Worm (Caenorhabditis elegans) whole organism, L1 larva: ENCODE measurements around the gene vha-1.

ENCODE experiments used
- C04F5.9 ChIP-seq: sonication (generic microtip); optimal IDR thresholded peaks from 2 replicates; lab custom pipeline; 2016; ENCODE audit warnings: missing genetic modification characterization, missing compliant biosample characterization
- C16A3.4 ChIP-seq: fragments of 150-350 bp; optimal IDR thresholded peaks from 2 replicates; lab custom pipeline; 2014; ENCODE audit warnings: missing biosample characterization, missing genetic modification characterization
- C34B4.2 ChIP-seq: sonication (generic microtip); optimal IDR thresholded peaks from 2 replicates; lab custom pipeline; 2017; ENCODE audit warnings: mild to moderate bottlenecking, missing genetic modification characterization, missing compliant biosample characterization
- F16B12.6 ChIP-seq: fragments of 150-350 bp; optimal IDR thresholded peaks from 2 replicates; lab custom pipeline; 2014; ENCODE audit warnings: missing biosample characterization, missing genetic modification characterization
- Y116A8C.19 ChIP-seq: sonication (generic microtip); optimal IDR thresholded peaks from 2 replicates; lab custom pipeline; 2016; ENCODE audit warnings: missing compliant biosample characterization, missing genetic modification characterization, borderline replicate concordance
- aly-2 ChIP-seq: fragments of 150-350 bp; optimal IDR thresholded peaks from 2 replicates; lab custom pipeline; 2014; ENCODE audit warnings: missing biosample characterization, missing genetic modification characterization
- blmp-1 ChIP-seq: fragments of 150-350 bp; optimal IDR thresholded peaks from 2 replicates; lab custom pipeline; 2014; ENCODE audit warnings: missing biosample characterization, missing genetic modification characterization
- ceh-63 ChIP-seq: fragments of 200-800 bp; sonication (Bioruptor generic); optimal IDR thresholded peaks from 2 replicates; lab custom pipeline; 2018; ENCODE audit warnings: mild to moderate bottlenecking, missing genetic modification characterization, missing compliant biosample characterization
- ceh-8 ChIP-seq: fragments of 200-800 bp; sonication (Bioruptor generic); optimal IDR thresholded peaks from 2 replicates; lab custom pipeline; 2018; ENCODE audit warnings: mild to moderate bottlenecking, missing genetic modification characterization, moderate library complexity, missing compliant biosample characterization
- ceh-90 ChIP-seq: sonication (generic microtip); optimal IDR thresholded peaks from 2 replicates; lab custom pipeline; 2016; ENCODE audit warnings: missing genetic modification characterization, missing compliant biosample characterization
- ces-1 ChIP-seq: fragments of 150-350 bp; optimal IDR thresholded peaks from 2 replicates; lab custom pipeline; 2014; ENCODE audit warnings: missing biosample characterization, missing genetic modification reagents, missing genetic modification characterization
- dsc-1 ChIP-seq: sonication (generic microtip); optimal IDR thresholded peaks from 2 replicates; lab custom pipeline; 2016; ENCODE audit warnings: mild to moderate bottlenecking, missing genetic modification characterization, missing compliant biosample characterization
- efl-3 ChIP-seq: fragments of 200-800 bp; sonication (Bioruptor generic); optimal IDR thresholded peaks from 2 replicates; lab custom pipeline; 2018; ENCODE audit warnings: mild to moderate bottlenecking, missing genetic modification characterization, missing compliant biosample characterization
- egl-27 ChIP-seq, 2 experiments: fragments of 150-350 bp in 1 of 2; sonication (generic microtip); optimal IDR thresholded peaks; 3 replicates each; lab custom pipeline; 2017 to 2018; ENCODE audit warnings: missing biosample characterization in 2 of 2, missing genetic modification characterization in 2 of 2, missing genetic modification reagents in 2 of 2
- elt-2 ChIP-seq: sonication (generic microtip); optimal IDR thresholded peaks from 2 replicates; lab custom pipeline; 2016; ENCODE audit warnings: missing genetic modification characterization, mild to moderate bottlenecking, inconsistent platforms, missing compliant biosample characterization, missing genetic modification reagents
- ets-5 ChIP-seq: fragments of 200-800 bp; sonication (Bioruptor generic); IDR thresholded peaks from 2 replicates; pipeline ENCODE4 v1.3.6; 2022; ENCODE audit warnings: missing genetic modification characterization, missing compliant biosample characterization
- fkh-10 ChIP-seq: sonication (generic microtip); optimal IDR thresholded peaks from 2 replicates; lab custom pipeline; 2017; ENCODE audit warnings: missing biosample characterization, missing genetic modification reagents, missing genetic modification characterization
- fkh-4 ChIP-seq: sonication (generic microtip); optimal IDR thresholded peaks from 2 replicates; lab custom pipeline; 2016; ENCODE audit warnings: missing compliant biosample characterization, missing genetic modification characterization, borderline replicate concordance
- hlh-4 ChIP-seq: sonication (generic microtip); optimal IDR thresholded peaks from 2 replicates; lab custom pipeline; 2016; ENCODE audit warnings: mild to moderate bottlenecking, missing genetic modification characterization, missing compliant biosample characterization
- hpl-2 ChIP-seq: fragments of 150-350 bp; optimal IDR thresholded peaks from 2 replicates; lab custom pipeline; 2014; ENCODE audit warnings: missing biosample characterization, missing genetic modification reagents, missing genetic modification characterization
- irx-1 ChIP-seq: sonication (generic microtip); optimal IDR thresholded peaks from 2 replicates; lab custom pipeline; 2016; ENCODE audit warnings: missing genetic modification characterization, missing compliant biosample characterization
- jun-1 ChIP-seq: fragments of 150-350 bp; optimal IDR thresholded peaks from 2 replicates; lab custom pipeline; 2014; ENCODE audit warnings: missing biosample characterization, missing genetic modification reagents, missing genetic modification characterization
- lin-14 ChIP-seq: fragments of 200-800 bp; sonication (Bioruptor generic); optimal IDR thresholded peaks from 2 replicates; lab custom pipeline; 2018; ENCODE audit warnings: mild to moderate bottlenecking, missing genetic modification characterization, moderate library complexity, missing compliant biosample characterization
- lin-15B ChIP-seq: fragments of 150-350 bp; sonication (generic microtip); optimal IDR thresholded peaks from 3 replicates; lab custom pipeline; 2014; ENCODE audit warnings: missing biosample characterization, missing genetic modification characterization
- lin-35 ChIP-seq, 2 experiments: fragments of 150-350 bp; optimal IDR thresholded peaks; 2 replicates each; lab custom pipeline; 2014; ENCODE audit warnings: missing biosample characterization in 2 of 2, missing genetic modification characterization in 2 of 2, missing genetic modification reagents in 2 of 2
- lin-39 ChIP-seq: fragments of 150-350 bp; optimal IDR thresholded peaks from 2 replicates; lab custom pipeline; 2014; ENCODE audit warnings: missing biosample characterization, missing genetic modification reagents, missing genetic modification characterization
- lsy-2 ChIP-seq, 2 experiments: fragments of 150-350 bp; optimal IDR thresholded peaks; 2 replicates each; lab custom pipeline; 2014; ENCODE audit warnings: missing biosample characterization in 2 of 2, missing genetic modification characterization in 2 of 2
- mab-9 ChIP-seq: fragments of 200-800 bp; sonication (Bioruptor generic); IDR thresholded peaks from 2 replicates; pipeline ENCODE4 v1.3.6; 2022; ENCODE audit warnings: missing genetic modification reagents, missing genetic modification characterization, missing compliant biosample characterization
- mdl-1 ChIP-seq, 2 experiments: fragments of 150-350 bp; optimal IDR thresholded peaks; 2 replicates each; lab custom pipeline; 2014 to 2017; ENCODE audit warnings: missing biosample characterization in 2 of 2, missing genetic modification characterization in 2 of 2, inconsistent platforms in 1 of 2
- mef-2 ChIP-seq: fragments of 150-350 bp; optimal IDR thresholded peaks from 2 replicates; lab custom pipeline; 2014; ENCODE audit warnings: missing biosample characterization, missing genetic modification characterization
- nhr-12 ChIP-seq: sonication (generic microtip); optimal IDR thresholded peaks from 2 replicates; lab custom pipeline; 2017; ENCODE audit warnings: missing biosample characterization, missing genetic modification characterization
- nhr-19 ChIP-seq: fragments of 200-800 bp; sonication (Bioruptor generic); conservative IDR thresholded peaks from 2 replicates; pipeline ENCODE4 v1.3.6; 2022; ENCODE audit warnings: missing genetic modification characterization, missing compliant biosample characterization
- nhr-20 ChIP-seq: sonication (generic microtip); optimal IDR thresholded peaks from 2 replicates; lab custom pipeline; 2016; ENCODE audit warnings: mild to moderate bottlenecking, missing genetic modification characterization, missing compliant biosample characterization
- nhr-237 ChIP-seq: fragments of 150-350 bp; optimal IDR thresholded peaks from 2 replicates; lab custom pipeline; 2014; ENCODE audit warnings: missing biosample characterization, missing genetic modification characterization
- nhr-28 ChIP-seq: fragments of 150-350 bp; optimal IDR thresholded peaks from 2 replicates; lab custom pipeline; 2014; ENCODE audit warnings: missing biosample characterization, missing genetic modification characterization
- nhr-47 ChIP-seq: sonication (generic microtip); optimal IDR thresholded peaks from 2 replicates; lab custom pipeline; 2016; ENCODE audit warnings: mild to moderate bottlenecking, missing genetic modification characterization, moderate library complexity, missing compliant biosample characterization
- nhr-71 ChIP-seq: sonication (generic microtip); optimal IDR thresholded peaks from 2 replicates; lab custom pipeline; 2016; ENCODE audit warnings: mild to moderate bottlenecking, missing genetic modification characterization, moderate library complexity, missing compliant biosample characterization
- nhr-77 ChIP-seq: fragments of 150-350 bp; optimal IDR thresholded peaks from 2 replicates; lab custom pipeline; 2014; ENCODE audit warnings: missing biosample characterization, missing genetic modification characterization
- nhr-85 ChIP-seq: sonication (generic microtip); peaks from one replicate; lab custom pipeline; 2016; ENCODE audit warnings: missing genetic modification characterization, inconsistent platforms, missing compliant biosample characterization
- nhr-90 ChIP-seq: sonication (generic microtip); optimal IDR thresholded peaks from 2 replicates; lab custom pipeline; 2016; ENCODE audit warnings: mild to moderate bottlenecking, missing genetic modification characterization, missing compliant biosample characterization; ENCODE audit not compliant: poor library complexity
- pax-3 ChIP-seq: fragments of 200-800 bp; sonication (Bioruptor generic); optimal IDR thresholded peaks from 2 replicates; lab custom pipeline; 2018; ENCODE audit warnings: mild to moderate bottlenecking, missing genetic modification characterization, moderate library complexity, missing compliant biosample characterization
- rnt-1 ChIP-seq: sonication (generic microtip); optimal IDR thresholded peaks from 2 replicates; lab custom pipeline; 2016; ENCODE audit warnings: mild to moderate bottlenecking, missing genetic modification characterization, moderate library complexity, missing compliant biosample characterization
- skn-1 ChIP-seq: fragments of 150-350 bp; optimal IDR thresholded peaks from 2 replicates; lab custom pipeline; 2014; ENCODE audit warnings: missing biosample characterization, missing genetic modification characterization
- sox-4 ChIP-seq: sonication (generic microtip); optimal IDR thresholded peaks from 2 replicates; lab custom pipeline; 2016; ENCODE audit warnings: missing genetic modification characterization, missing compliant biosample characterization
- sptf-1 ChIP-seq: fragments of 150-350 bp; optimal IDR thresholded peaks from 2 replicates; lab custom pipeline; 2014; ENCODE audit warnings: missing biosample characterization, missing genetic modification characterization
- tlp-1 ChIP-seq: fragments of 150-350 bp; optimal IDR thresholded peaks from 2 replicates; lab custom pipeline; 2014; ENCODE audit warnings: missing biosample characterization, missing genetic modification characterization
- unc-30 ChIP-seq: sonication (generic microtip); optimal IDR thresholded peaks from 2 replicates; lab custom pipeline; 2017; ENCODE audit warnings: missing biosample characterization, missing genetic modification characterization
- unc-62 ChIP-seq: fragments of 150-350 bp; optimal IDR thresholded peaks from 2 replicates; lab custom pipeline; 2014; ENCODE audit warnings: missing biosample characterization, missing genetic modification reagents, missing genetic modification characterization
- xbp-1 ChIP-seq: sonication (generic microtip); optimal IDR thresholded peaks from 2 replicates; lab custom pipeline; 2016; ENCODE audit warnings: missing genetic modification characterization, missing compliant biosample characterization
- zip-4 ChIP-seq: fragments of 200-800 bp; sonication (Bioruptor generic); optimal IDR thresholded peaks from 2 replicates; lab custom pipeline; 2018; ENCODE audit warnings: mild to moderate bottlenecking, missing genetic modification characterization, moderate library complexity, missing compliant biosample characterization
- ztf-11 ChIP-seq, 2 experiments: sonication (generic microtip); optimal IDR thresholded peaks; 2 replicates each; lab custom pipeline; 2016 to 2017; ENCODE audit warnings: missing genetic modification characterization in 2 of 2, missing biosample characterization in 1 of 2, missing compliant biosample characterization in 1 of 2

Gene vha-1

ce11 chrIII:9765465-9765900 lies 15.6 kb upstream of the vha-1 start (continued):
- TF ChIP-seq C34B4.2 (tag; lab: Kevin White, UChicago), result peak; percentile 43
- TF ChIP-seq lin-15B (tag; lab: Kevin White, UChicago), result peak; percentile 79
- TF ChIP-seq efl-3 (GFP tag; lab: Kevin White, UChicago), result peak; percentile 87
- TF ChIP-seq sox-4 (tag; lab: Kevin White, UChicago), result peak; percentile 92
- no peak for TF ChIP-seq Y116A8C.19
- peak; percentile 70 for TF ChIP-seq fkh-4 (tag; lab: Kevin White, UChicago)
- peak; percentile 96 for TF ChIP-seq irx-1 (tag; lab: Kevin White, UChicago)
- TF ChIP-seq ztf-11 (tag; optimal IDR thresholded peaks at IDR 0.05; lab: Kevin White, UChicago), result peak; percentile 36 to 97
- peak; percentile 99 for TF ChIP-seq nhr-47 (tag; lab: Kevin White, UChicago)
- peak; percentile 57 for TF ChIP-seq F16B12.6

ce11 chrIII:9766175-9766574 lies 14.9 kb upstream of the vha-1 start, which contains the start of gene cbp-1:
TSS of gene cbp-1 (plus strand) at chrIII:9766509.
- TF ChIP-seq nhr-90 (peak; percentile 38), mef-2 (no peak), egl-27 (tag; optimal IDR thresholded peaks at IDR 0.05; lab: Kevin White, UChicago) (no peak), unc-62 (GFP tag; lab: Kevin White, UChicago) (no peak), nhr-20 (peak; percentile 36), ceh-90 (tag; lab: Kevin White, UChicago) (no peak), ceh-8 (GFP tag; lab: Kevin White, UChicago) (no peak), nhr-77 (tag; lab: Kevin White, UChicago) (no peak), zip-4 (GFP tag; lab: Kevin White, UChicago) (no peak), hpl-2 (no peak), pax-3 (tag; lab: Kevin White, UChicago) (no peak), nhr-237 (tag; lab: Kevin White, UChicago) (no peak), lin-35 (GFP tag; optimal IDR thresholded peaks at IDR 0.05; lab: Kevin White, UChicago) (peak; percentile 14 to 26), aly-2 (peak; percentile 48), jun-1 (tag; lab: Kevin White, UChicago) (peak; percentile 12), skn-1 (no peak), mab-9 (GFP tag; lab: Robert Waterston, UW) (no peak), sox-4 (tag; lab: Kevin White, UChicago) (no peak), ceh-63 (GFP tag; lab: Kevin White, UChicago) (no peak), nhr-19 (GFP tag; lab: Robert Waterston, UW) (peak; percentile 49), xbp-1 (peak; percentile 25), nhr-28 (tag; lab: Kevin White, UChicago) (no peak), elt-2 (tag; lab: Kevin White, UChicago) (no peak), mdl-1 (tag; optimal IDR thresholded peaks at IDR 0.05; lab: Kevin White, UChicago) (peak in 1 of 2 experiments; percentile 44), dsc-1 (tag; lab: Kevin White, UChicago) (peak; percentile 57), ces-1 (GFP tag; lab: Kevin White, UChicago) (no peak), lsy-2 (tag; optimal IDR thresholded peaks at IDR 0.05; lab: Kevin White, UChicago) (peak; percentile 81 to 85), sptf-1 (tag; lab: Kevin White, UChicago) (no peak), nhr-12 (no peak), lin-39 (tag; lab: Kevin White, UChicago) (peak; percentile 13), fkh-4 (tag; lab: Kevin White, UChicago) (no peak), rnt-1 (peak; percentile 80), ets-5 (GFP tag; lab: Robert Waterston, UW) (no peak), blmp-1 (no peak), unc-30 (no peak), nhr-85 (peak; percentile 14), fkh-10 (GFP tag; lab: Kevin White, UChicago) (no peak), nhr-47 (tag; lab: Kevin White, UChicago) (peak; percentile 48), C04F5.9 (tag; lab: Kevin White, UChicago) (no peak), tlp-1 (tag; lab: Kevin White, UChicago) (no peak), nhr-71 (peak; percentile 63), lin-14 (GFP tag; lab: Kevin White, UChicago) (peak; percentile 89), C16A3.4 (tag; lab: Kevin White, UChicago) (no peak), hlh-4 (tag; lab: Kevin White, UChicago) (no peak)
